Worm (Caenorhabditis elegans): ENCODE measurements around the gene wdr-20.

wdr-20 gene

ce11 chrV:10145653-10146052 lies 11.7 kb upstream of the wdr-20 start, which contains the start of gene C51E3.9:
TSS of gene C51E3.9 (plus strand) at chrV:10145953.
- TF ChIP-seq unc-62 (GFP tag; optimal IDR thresholded peaks at IDR 0.05) = no peak

- no peak for TF ChIP-seq unc-62 (GFP tag; optimal IDR thresholded peaks at IDR 0.05)
Measured at ce11 chrV:10133277-10133676, 681 bp downstream of the wdr-20 start.

ce11 chrV:10130195-10130594 lies 3.8 kb downstream of the wdr-20 start, which contains the start of gene aos-1:
TSS of gene aos-1 (minus strand) at chrV:10130295.
- no peak for TF ChIP-seq unc-62 (GFP tag; optimal IDR thresholded peaks at IDR 0.05)

- TF ChIP-seq unc-62 (GFP tag; optimal IDR thresholded peaks at IDR 0.05) = no peak
Measured at ce11 chrV:10124799-10125548, 9.0 kb downstream of the wdr-20 start, which contains the start of gene C08B6.10. TSS of gene C08B6.10 (plus strand) at chrV:10125498.

ce11 chrV:10123324-10123723 lies 10.6 kb downstream of the wdr-20 start, which contains the start of gene C08B6.6:
TSS of gene C08B6.6 (plus strand) at chrV:10123624.
- no peak for TF ChIP-seq unc-62 (GFP tag; optimal IDR thresholded peaks at IDR 0.05)

ce11 chrV:10122670-10123069 lies 11.3 kb downstream of the wdr-20 start, which contains the start of gene srxa-19:
TSS of gene srxa-19 (minus strand) at chrV:10122770.
- no peak for TF ChIP-seq unc-62 (GFP tag; optimal IDR thresholded peaks at IDR 0.05)

ce11 chrV:10120898-10121297 lies 13.1 kb downstream of the wdr-20 start, which contains the start of gene srxa-18:
TSS of gene srxa-18 (minus strand) at chrV:10120997.
- no peak for TF ChIP-seq unc-62 (GFP tag; optimal IDR thresholded peaks at IDR 0.05)

ce11 chrV:10117465-10117864 lies 16.5 kb downstream of the wdr-20 start, which contains the start of gene C08B6.5:
TSS of gene C08B6.5 (plus strand) at chrV:10117765.
- no peak for TF ChIP-seq unc-62 (GFP tag; optimal IDR thresholded peaks at IDR 0.05)

- TF ChIP-seq unc-62 (GFP tag; optimal IDR thresholded peaks at IDR 0.05) = no peak
Measured at ce11 chrV:10114329-10114728, 19.6 kb downstream of the wdr-20 start, which contains the start of gene cht-5. TSS of gene cht-5 (plus strand) at chrV:10114629.

ce11 chrV:10112187-10112586 lies 21.8 kb downstream of the wdr-20 start, which contains the start of gene C08B6.3:
TSS of gene C08B6.3 (minus strand) at chrV:10112287.
- no peak for TF ChIP-seq unc-62 (GFP tag; optimal IDR thresholded peaks at IDR 0.05)

- TF ChIP-seq unc-62 (GFP tag; optimal IDR thresholded peaks at IDR 0.05) = no peak
Measured at ce11 chrV:10111129-10111528, 22.8 kb downstream of the wdr-20 start.

- no peak for TF ChIP-seq unc-62 (GFP tag; optimal IDR thresholded peaks at IDR 0.05)
Measured at ce11 chrV:10107309-10107708, 26.6 kb downstream of the wdr-20 start, which contains the start of gene C08B6.11. TSS of gene C08B6.11 (plus strand) at chrV:10107609.

- TF ChIP-seq unc-62 (GFP tag; optimal IDR thresholded peaks at IDR 0.05) = no peak
Measured at ce11 chrV:10105412-10105811, 28.5 kb downstream of the wdr-20 start, which contains the start of gene C08B6.2. TSS of gene C08B6.2 (plus strand) at chrV:10105712.

ce11 chrV:10104785-10105310 lies 29.1 kb downstream of the wdr-20 start, which contains the start of gene ugt-17:
TSS of gene ugt-17 (minus strand) at chrV:10104964.
- TF ChIP-seq unc-62 (GFP tag; optimal IDR thresholded peaks at IDR 0.05) = no peak

ce11 chrV:10103811-10104210 lies 30.1 kb downstream of the wdr-20 start:
- TF ChIP-seq unc-62 (GFP tag; optimal IDR thresholded peaks at IDR 0.05) = no peak

- no peak for TF ChIP-seq unc-62 (GFP tag; optimal IDR thresholded peaks at IDR 0.05)
Measured at ce11 chrV:10101916-10102315, 32.0 kb downstream of the wdr-20 start, which contains the start of gene C08B6.14. TSS of gene C08B6.14 (minus strand) at chrV:10102016.
